Worm (Caenorhabditis elegans): ENCODE results near the gene F07G11.2.

DNA sequence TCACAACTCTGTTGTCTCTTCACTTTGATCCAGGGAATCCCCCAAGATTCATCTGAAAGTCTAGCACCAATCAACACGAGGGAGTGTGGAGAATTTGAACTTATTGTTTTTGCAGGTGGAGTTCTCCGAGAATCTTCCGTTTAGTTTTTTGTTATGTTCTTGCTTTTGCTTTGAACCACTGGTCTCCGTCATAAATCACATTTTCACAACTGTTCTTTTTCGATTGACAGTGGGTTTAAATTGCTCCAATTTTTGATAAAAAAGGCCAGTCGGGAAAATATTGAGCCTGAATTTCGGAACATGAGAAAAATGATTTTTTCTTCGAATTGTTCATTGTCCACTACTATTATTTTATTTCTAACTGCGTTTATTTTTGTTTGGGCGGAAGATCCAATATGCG is 17.3 kb downstream of the F07G11.2 start, which contains the start of gene F10G2.10:
- TF ChIP-seq nhr-76 (tag; optimal IDR thresholded peaks at IDR 0.05), result no peak
- no peak for TF ChIP-seq snpc-4 (tag; optimal IDR thresholded peaks at IDR 0.05)
- no peak for TF ChIP-seq mep-1 (tag; optimal IDR thresholded peaks at IDR 0.05)
- TF ChIP-seq nhr-28 (tag; optimal IDR thresholded peaks at IDR 0.05), result no peak
- no peak for TF ChIP-seq cnd-1 (tag; optimal IDR thresholded peaks at IDR 0.05)
- no peak for TF ChIP-seq nhr-2 (tag; optimal IDR thresholded peaks at IDR 0.05)
- TF ChIP-seq nhr-237 (tag; optimal IDR thresholded peaks at IDR 0.05), result no peak

Measured in whole organism, mixed stage, embryonic.